Worm (Caenorhabditis elegans): Measurements from ENCODE around the gene irld-50.
A peak's percentile ranks its signal among the peaks of the same experiment; 100 is the strongest.

irld-50 gene

DNA sequence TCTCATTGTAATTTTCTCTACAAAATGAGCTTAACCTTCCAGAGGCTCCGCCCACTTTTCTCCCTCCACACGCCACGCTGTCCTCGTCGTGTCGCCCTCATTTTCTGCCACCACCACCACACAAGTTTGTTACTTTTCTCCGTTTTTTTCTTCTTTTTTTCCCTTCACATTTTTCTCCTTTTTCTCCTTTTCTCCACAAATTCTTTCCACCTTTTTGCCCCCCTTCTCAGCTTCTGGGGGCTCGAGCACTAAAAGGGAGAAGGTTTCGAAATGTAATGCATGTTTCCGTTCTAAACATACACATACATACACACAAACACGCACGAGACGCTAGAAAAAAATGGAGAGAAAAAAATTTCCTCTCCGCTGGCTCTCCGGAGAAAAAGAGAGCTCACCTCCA is 32.7 kb upstream of the irld-50 start, which contains the start of gene nhr-88 (continued):
- TF ChIP-seq nhr-25 (tag; optimal IDR thresholded peaks at IDR 0.05; ENCODE audit: borderline replicate concordance, insufficient read depth) (no peak), snpc-4 (tag; optimal IDR thresholded peaks at IDR 0.05) (no peak), mxl-3 (GFP tag; optimal IDR thresholded peaks at IDR 0.05) (no peak), lsy-2 (tag; optimal IDR thresholded peaks at IDR 0.05) (peak in 1 of 2 experiments; percentile 57), mdl-1 (tag; optimal IDR thresholded peaks at IDR 0.05) (peak in 1 of 2 experiments; percentile 4), mdt-29 (GFP tag; IDR thresholded peaks at IDR 0.05) (0 out of 2 replicates have a peak, but pooled peaks have one; percentile 14), F26F4.8 (GFP tag; conservative IDR thresholded peaks at IDR 0.05) (no peak), hif-1 (tag; optimal IDR thresholded peaks at IDR 0.05) (no peak), T20F7.1 (GFP tag; optimal IDR thresholded peaks at IDR 0.05) (no peak), daf-8 (GFP tag; IDR thresholded peaks at IDR 0.05) (no peak), nhr-48 (tag; optimal IDR thresholded peaks at IDR 0.05) (peak; percentile 2), F49E8.2 (tag; optimal IDR thresholded peaks at IDR 0.05; ENCODE audit: borderline replicate concordance) (no peak), mep-1 (tag; optimal IDR thresholded peaks at IDR 0.05) (peak; percentile 45), aly-2 (tag; optimal IDR thresholded peaks at IDR 0.05) (no peak), lin-39 (tag; optimal IDR thresholded peaks at IDR 0.05) (no peak), hlh-30 (tag; optimal IDR thresholded peaks at IDR 0.05; ENCODE audit: insufficient read depth) (peak; percentile 56), ama-1 (optimal IDR thresholded peaks at IDR 0.05) (peak; percentile 62), hmg-1.1 (GFP tag; IDR thresholded peaks at IDR 0.05) (peak; percentile 58), cey-2 (tag; optimal IDR thresholded peaks at IDR 0.05; ENCODE audit: borderline replicate concordance, insufficient read depth) (no peak), php-3 (GFP tag; IDR thresholded peaks at IDR 0.05) (no peak), snpc-1.2 (GFP tag; IDR thresholded peaks at IDR 0.05) (no peak), unc-130 (GFP tag; optimal IDR thresholded peaks at IDR 0.05) (no peak), dve-1 (tag; optimal IDR thresholded peaks at IDR 0.05; ENCODE audit: insufficient read depth) (peak; percentile 33), D1046.2 (GFP tag; IDR thresholded peaks at IDR 0.05) (no peak), sdz-12 (GFP tag; optimal IDR thresholded peaks at IDR 0.05) (peak; percentile 47), nhr-28 (tag; optimal IDR thresholded peaks at IDR 0.05) (no peak), mes-2 (tag; optimal IDR thresholded peaks at IDR 0.05; ENCODE audit: poor library complexity, severe bottlenecking) (no peak), nhr-237 (tag; optimal IDR thresholded peaks at IDR 0.05) (no peak), ceh-20 (GFP tag; IDR thresholded peaks at IDR 0.05) (peak; percentile 26; the same call in 1 of the 2 replicates), ceh-44 (GFP tag; IDR thresholded peaks at IDR 0.05) (no peak), nhr-6 (tag; optimal IDR thresholded peaks at IDR 0.05) (no peak), egl-43 (GFP tag; IDR thresholded peaks at IDR 0.05) (0 out of 2 replicates have a peak, but pooled peaks have one; percentile 70), daf-12 (tag; optimal IDR thresholded peaks at IDR 0.05) (no peak), egl-27 (tag; optimal IDR thresholded peaks at IDR 0.05) (no peak), ztf-7 (tag; optimal IDR thresholded peaks at IDR 0.05) (no peak), unc-62 (GFP tag; optimal IDR thresholded peaks at IDR 0.05 in 1 of 2) (peak in 1 of 2 experiments; percentile 43), unc-62 (tag; optimal IDR thresholded peaks at IDR 0.05) (no peak), lim-7 (GFP tag; IDR thresholded peaks at IDR 0.05) (no peak), Y48G9A.11 (GFP tag; IDR thresholded peaks at IDR 0.05) (no peak), spr-3 (GFP tag; optimal IDR thresholded peaks at IDR 0.05) (peak; percentile 8), nhr-42 (GFP tag; IDR thresholded peaks at IDR 0.05) (0 out of 2 replicates have a peak, but pooled peaks have one; percentile 9), daf-16 (GFP tag; optimal IDR thresholded peaks at IDR 0.05) (no peak), daf-16 (tag; optimal IDR thresholded peaks at IDR 0.05) (no peak), saeg-2 (GFP tag; IDR thresholded peaks at IDR 0.05) (no peak), ctbp-1 (GFP tag; IDR thresholded peaks at IDR 0.05) (0 out of 2 replicates have a peak, but pooled peaks have one; percentile 45), nhr-102 (tag; optimal IDR thresholded peaks at IDR 0.05) (no peak), fos-1 (tag; optimal IDR thresholded peaks at IDR 0.05) (no peak), F10B5.3 (tag; optimal IDR thresholded peaks at IDR 0.05) (no peak), zag-1 (tag; optimal IDR thresholded peaks at IDR 0.05) (no peak)
